Fruit fly (Drosophila melanogaster): ENCODE data around the gene ssp6.

The ssp6 gene

dm6 chr3L:6076429-6076828 is at the start of gene ssp6:
Gene ssp6, plus strand, starts transcription at chr3L:6076722.
- no peak for TF ChIP-seq CG7963 (GFP tag; IDR thresholded peaks at IDR 0.05; ENCODE audit: partially characterized antibody)
- TF ChIP-seq kni (GFP tag; optimal IDR thresholded peaks at IDR 0.05) = peak; percentile 13
- TF ChIP-seq ewg (GFP tag; optimal IDR thresholded peaks at IDR 0.05) = peak; percentile 82
- TF ChIP-seq sob (GFP tag; IDR thresholded peaks at IDR 0.05) = 0 out of 2 replicates have a peak, but pooled peaks have one; percentile 9
- TF ChIP-seq chinmo (GFP tag; IDR thresholded peaks at IDR 0.05; ENCODE audit: partially characterized antibody) = 0 out of 4 replicates have a peak, but pooled peaks have one; percentile 17
- peak; percentile 75 for TF ChIP-seq abd-A (tag; optimal IDR thresholded peaks at IDR 0.05)
- no peak for TF ChIP-seq Dad (GFP tag; optimal IDR thresholded peaks at IDR 0.05)
- peak; percentile 56 for TF ChIP-seq Ets65A (GFP tag)
- TF ChIP-seq Deaf1 (tag; optimal IDR thresholded peaks at IDR 0.05) = peak; percentile 51
- no peak for TF ChIP-seq H2.0 (GFP tag; IDR thresholded peaks at IDR 0.05)
- peak; percentile 39 for TF ChIP-seq Med (GFP tag)
- TF ChIP-seq scrt (GFP tag; optimal IDR thresholded peaks at IDR 0.05) = peak; percentile 85

DNA sequence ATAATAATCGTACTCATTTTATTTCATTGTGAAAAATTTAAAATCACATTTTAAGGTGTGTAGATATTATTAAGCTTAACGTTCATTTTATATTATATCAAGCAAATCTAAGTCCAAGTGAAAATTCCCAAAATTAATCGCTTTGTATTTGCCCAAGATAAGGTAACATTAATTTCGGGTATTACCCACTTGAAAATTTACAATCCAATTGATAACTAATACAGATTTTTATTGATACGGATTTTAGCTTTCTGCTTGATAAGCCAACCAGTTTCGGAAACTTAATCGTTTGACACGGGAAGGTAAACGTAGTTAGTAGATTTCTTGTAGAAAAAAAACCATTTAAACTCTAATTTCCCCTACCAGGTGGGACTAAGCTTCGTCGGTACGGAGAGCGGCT is 43.5 kb upstream of the ssp6 start:
- no peak for TF ChIP-seq bab2 (GFP tag; optimal IDR thresholded peaks at IDR 0.05)
- TF ChIP-seq exex (tag; optimal IDR thresholded peaks at IDR 0.05) = peak; percentile 95
- TF ChIP-seq Atf3 (GFP tag; optimal IDR thresholded peaks at IDR 0.05) = no peak
- TF ChIP-seq CG11504 (tag; optimal IDR thresholded peaks at IDR 0.05) = no peak
- TF ChIP-seq pho (GFP tag; optimal IDR thresholded peaks at IDR 0.05) = no peak
- no peak for TF ChIP-seq Oli (tag; optimal IDR thresholded peaks at IDR 0.05)
- TF ChIP-seq CG6765 (GFP tag; optimal IDR thresholded peaks at IDR 0.05) = no peak
- peak; percentile 44; the same call in 1 of the 2 replicates for TF ChIP-seq sens-2 (GFP tag; IDR thresholded peaks at IDR 0.05)
- TF ChIP-seq sd (tag; optimal IDR thresholded peaks at IDR 0.05) = peak; percentile 26
- no peak for TF ChIP-seq sug (tag; optimal IDR thresholded peaks at IDR 0.05)
- no peak for TF ChIP-seq onecut (GFP tag; IDR thresholded peaks at IDR 0.05)

- TF ChIP-seq B-H1 (GFP tag; IDR thresholded peaks at IDR 0.05) (no peak), Fer3 (tag; optimal IDR thresholded peaks at IDR 0.05) (no peak), CG4730 (GFP tag; IDR thresholded peaks at IDR 0.05) (no peak), CG7745 (tag; optimal IDR thresholded peaks at IDR 0.05) (no peak), Hmx (GFP tag; optimal IDR thresholded peaks at IDR 0.05) (no peak), CG33213 (GFP tag; optimal IDR thresholded peaks at IDR 0.05) (no peak), Atf-2 (GFP tag; optimal IDR thresholded peaks at IDR 0.05) (no peak), dm (GFP tag; optimal IDR thresholded peaks at IDR 0.05) (no peak), CG2712 (tag; optimal IDR thresholded peaks at IDR 0.05) (no peak), CG15479 (GFP tag; optimal IDR thresholded peaks at IDR 0.05) (no peak), Hr78 (GFP tag; optimal IDR thresholded peaks at IDR 0.05) (no peak), sr (GFP tag; IDR thresholded peaks at IDR 0.05) (no peak)
Observed at dm6 chr3L:6034511-6034910, 42.0 kb upstream of the ssp6 start, which contains the start of gene CG10477. Gene CG10477, minus strand, starts transcription at chr3L:6034611.

DNA sequence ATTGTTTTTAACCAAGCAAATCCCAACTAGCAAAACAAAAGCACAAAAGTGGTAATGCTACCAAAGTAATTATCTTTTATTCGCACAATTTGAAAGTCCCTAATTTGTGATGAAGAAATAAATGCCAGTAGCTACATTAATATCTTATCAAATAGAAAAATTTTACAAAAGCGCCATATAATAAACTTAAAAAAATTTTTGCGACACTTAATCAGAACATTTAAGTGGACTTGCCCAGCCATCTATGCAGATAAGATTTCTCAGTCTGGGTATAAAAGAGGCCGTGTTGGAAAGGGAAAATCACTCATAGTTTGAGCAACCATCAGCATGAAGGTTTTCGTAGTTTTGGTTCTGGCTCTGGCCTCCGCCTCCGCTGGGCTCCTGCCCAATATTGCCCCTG is 41.6 kb upstream of the ssp6 start, which contains the start of gene yip7:
TSS of gene yip7 (plus strand) at position 301 of the 400 bp plus-strand sequence.
- peak; percentile 41 for TF ChIP-seq exex (tag; optimal IDR thresholded peaks at IDR 0.05)
- no peak for TF ChIP-seq Awh (GFP tag; IDR thresholded peaks at IDR 0.05)
- TF ChIP-seq vvl (GFP tag; IDR thresholded peaks at IDR 0.05) = no peak
- TF ChIP-seq gce (GFP tag; IDR thresholded peaks at IDR 0.05) = no peak

Data from whole organism, embryonic.